Fruit fly (Drosophila melanogaster): ENCODE data around the gene CG42713.

DNA sequence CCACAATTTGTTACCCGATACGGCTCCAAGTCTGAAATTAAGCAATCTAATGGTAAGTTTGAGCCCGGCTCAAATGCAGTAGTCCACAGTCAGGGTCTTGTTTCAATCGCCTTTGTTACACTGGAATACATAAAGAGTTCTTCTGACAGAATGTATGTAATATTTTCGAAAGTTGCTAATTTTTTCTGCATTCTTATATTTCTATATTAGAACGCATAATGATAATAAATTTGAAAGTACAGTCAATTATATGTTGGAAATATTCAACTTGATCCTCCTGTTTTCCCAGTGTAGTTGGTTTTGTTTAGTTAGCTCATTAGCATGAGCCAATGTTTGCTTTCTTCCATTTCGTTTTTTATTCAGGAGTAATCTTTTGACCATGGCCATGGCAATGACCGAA lies 32.2 kb downstream of the CG42713 start:
- TF ChIP-seq CG3407 (GFP tag; optimal IDR thresholded peaks at IDR 0.05), result no peak
- no peak for TF ChIP-seq bbx (GFP tag; IDR thresholded peaks at IDR 0.05; ENCODE audit: partially characterized antibody)
- TF ChIP-seq ATbp (GFP tag; optimal IDR thresholded peaks at IDR 0.05), result no peak
- no peak for TF ChIP-seq CG18011 (GFP tag; optimal IDR thresholded peaks at IDR 0.05)
- no peak for TF ChIP-seq CG18619 (GFP tag; optimal IDR thresholded peaks at IDR 0.05)
- TF ChIP-seq Gug (GFP tag; IDR thresholded peaks at IDR 0.05), result no peak
- no peak for TF ChIP-seq zf30C (GFP tag; optimal IDR thresholded peaks at IDR 0.05)

Data from whole organism, embryonic.